Worm (Caenorhabditis elegans) whole organism, late embryonic: ENCODE data around the gene ada-2.
A peak's percentile ranks its signal among the peaks of the same experiment; 100 is the strongest.

Source experiments
- ceh-2 ChIP-seq: sonication (generic microtip); optimal IDR thresholded peaks from 2 replicates; lab custom pipeline; 2016; ENCODE audit warnings: missing genotype, missing genetic modification characterization, missing compliant biosample characterization
- ceh-22 ChIP-seq: sonication (generic microtip); optimal IDR thresholded peaks from 2 replicates; lab custom pipeline; 2017; ENCODE audit warnings: missing biosample characterization, missing genetic modification characterization
- ceh-45 ChIP-seq: fragments of 200-800 bp; sonication (Bioruptor generic); IDR thresholded peaks from 2 replicates; pipeline ENCODE4 v1.3.6; 2022; ENCODE audit warnings: missing genetic modification reagents, missing genetic modification characterization, missing compliant biosample characterization
- fax-1 ChIP-seq: sonication (generic microtip); optimal IDR thresholded peaks from 2 replicates; lab custom pipeline; 2016; ENCODE audit warnings: missing genotype, missing genetic modification characterization, missing compliant biosample characterization
- nhr-11 ChIP-seq: fragments of 150-350 bp; optimal IDR thresholded peaks from 2 replicates; lab custom pipeline; 2014; ENCODE audit warnings: missing biosample characterization, missing genetic modification characterization
- unc-86 ChIP-seq: sonication (generic microtip); optimal IDR thresholded peaks from 2 replicates; lab custom pipeline; 2016; ENCODE audit warnings: missing genetic modification characterization, missing compliant biosample characterization

ada-2 gene

DNA sequence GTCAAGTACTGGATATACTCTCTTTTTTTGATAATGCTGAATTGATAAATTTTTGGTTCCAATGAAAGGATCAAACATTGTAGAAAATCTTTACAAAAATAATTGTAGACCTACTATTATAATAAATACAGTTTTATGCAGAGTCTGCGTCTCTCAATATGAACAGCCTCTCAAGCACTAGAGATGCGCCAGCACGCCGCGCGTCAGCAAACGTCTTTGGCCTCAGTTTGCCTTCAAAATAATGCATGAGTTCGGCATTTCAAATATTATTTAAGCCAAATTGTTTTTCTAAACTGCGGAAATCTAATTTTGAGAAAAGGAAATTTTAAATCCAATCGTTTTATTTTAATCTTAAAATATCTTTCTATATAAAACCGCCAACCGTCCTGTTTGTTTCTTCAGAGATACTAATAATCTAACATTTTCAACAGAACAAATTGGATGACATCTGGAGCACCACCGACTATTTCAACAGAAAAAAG is 49.7 kb downstream of the ada-2 start, which contains the start of gene cul-4 (continued):
- TF ChIP-seq ceh-22 (tag; lab: Kevin White, UChicago) (no peak), ceh-45 (GFP tag; lab: Robert Waterston, UW) (no peak), ceh-2 (tag; lab: Kevin White, UChicago) (peak; percentile 8), fax-1 (no peak), unc-86 (no peak), nhr-11 (tag; lab: Kevin White, UChicago) (no peak)
